Worm (Caenorhabditis elegans): ENCODE results near the gene Y75B8A.7.

ce11 chrIII:12195991-12196390, 43.3 kb downstream of the Y75B8A.7 start:
- no peak for TF ChIP-seq lin-39 (tag; optimal IDR thresholded peaks at IDR 0.05)
- no peak for TF ChIP-seq nhr-237 (tag; optimal IDR thresholded peaks at IDR 0.05)
- TF ChIP-seq nhr-11 (tag; optimal IDR thresholded peaks at IDR 0.05): no peak
- TF ChIP-seq ztf-11 (tag; optimal IDR thresholded peaks at IDR 0.05): no peak
- TF ChIP-seq mdl-1 (tag; optimal IDR thresholded peaks at IDR 0.05): no peak
- no peak for TF ChIP-seq gmeb-1 (tag; optimal IDR thresholded peaks at IDR 0.05)
- no peak for TF ChIP-seq nhr-23 (tag; optimal IDR thresholded peaks at IDR 0.05)
- TF ChIP-seq snpc-4 (tag; optimal IDR thresholded peaks at IDR 0.05): no peak
- TF ChIP-seq ama-1 (optimal IDR thresholded peaks at IDR 0.05): no peak
- TF ChIP-seq ZK546.5 (tag; optimal IDR thresholded peaks at IDR 0.05): no peak
- no peak for TF ChIP-seq aly-2 (tag; optimal IDR thresholded peaks at IDR 0.05)
- no peak for TF ChIP-seq unc-39 (tag; optimal IDR thresholded peaks at IDR 0.05)
- no peak for TF ChIP-seq nhr-25 (tag; optimal IDR thresholded peaks at IDR 0.05)
